Worm (Caenorhabditis elegans) whole organism, L4 larva: ENCODE data around the gene srg-24.
A peak's percentile ranks its signal among the peaks of the same experiment; 100 is the strongest.

Experiments
- Y48G9A.11 ChIP-seq: fragments of 200-800 bp; sonication (Bioruptor generic); IDR thresholded peaks from 2 replicates; pipeline ENCODE4 v1.3.6; 2022; ENCODE audit warnings: missing genetic modification reagents, missing genetic modification characterization, missing compliant biosample characterization
- ceh-32 ChIP-seq: sonication (generic microtip); optimal IDR thresholded peaks from 2 replicates; lab custom pipeline; 2016; ENCODE audit warnings: mild to moderate bottlenecking, missing genetic modification characterization, missing compliant biosample characterization; ENCODE audit not compliant: poor library complexity
- daf-16 ChIP-seq, 3 experiments: sonication (generic microtip); optimal IDR thresholded peaks; 2 replicates each; lab custom pipeline; 2016 to 2017; ENCODE audit warnings: missing genetic modification characterization in 3 of 3, missing genetic modification reagents in 3 of 3, mild to moderate bottlenecking in 2 of 3, missing compliant biosample characterization in 2 of 3, missing biosample characterization in 1 of 3, moderate library complexity in 1 of 3
- nhr-237 ChIP-seq: sonication (generic microtip); optimal IDR thresholded peaks from 2 replicates; lab custom pipeline; 2017; ENCODE audit warnings: missing biosample characterization, missing genetic modification characterization
- unc-62 ChIP-seq, 3 experiments: fragments of 150-350 bp in 1 of 3; sonication (generic microtip); optimal IDR thresholded peaks in 2 of 3; peaks in 1 of 3; 1 replicate in 1 of 3; 2 replicates in 2 of 3; lab custom pipeline; 2014 to 2017; ENCODE audit warnings: missing biosample characterization in 3 of 3, missing genetic modification characterization in 3 of 3, missing genetic modification reagents in 3 of 3, missing genotype in 1 of 3

srg-24 gene

DNA sequence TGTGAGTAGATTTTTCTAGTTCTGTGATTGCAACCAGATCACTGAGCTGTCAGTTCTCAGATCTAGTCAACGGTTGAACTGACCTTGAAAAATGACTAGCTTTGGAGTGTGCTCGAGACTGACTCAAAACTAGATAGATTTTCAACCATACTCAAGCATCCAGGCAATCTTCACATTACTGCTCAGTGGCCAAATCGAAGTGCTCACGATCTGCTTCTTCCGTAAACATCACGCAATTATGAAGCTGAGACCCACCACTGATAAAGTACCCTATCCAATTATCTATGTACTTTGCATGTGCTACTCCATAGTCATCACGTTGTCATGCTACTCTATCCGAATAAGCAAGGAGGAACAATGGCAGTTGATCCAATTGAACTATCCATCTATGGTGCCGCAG is 49.1 kb downstream of the srg-24 start:
- peak in 1 of 2 experiments; percentile 94 for TF ChIP-seq unc-62 (GFP tag; optimal IDR thresholded peaks at IDR 0.05 in 1 of 2; lab: Kevin White, UChicago)
- no peak for TF ChIP-seq unc-62 (tag; optimal IDR thresholded peaks at IDR 0.05; lab: Kevin White, UChicago)
- TF ChIP-seq nhr-237 (tag; lab: Kevin White, UChicago): no peak

DNA sequence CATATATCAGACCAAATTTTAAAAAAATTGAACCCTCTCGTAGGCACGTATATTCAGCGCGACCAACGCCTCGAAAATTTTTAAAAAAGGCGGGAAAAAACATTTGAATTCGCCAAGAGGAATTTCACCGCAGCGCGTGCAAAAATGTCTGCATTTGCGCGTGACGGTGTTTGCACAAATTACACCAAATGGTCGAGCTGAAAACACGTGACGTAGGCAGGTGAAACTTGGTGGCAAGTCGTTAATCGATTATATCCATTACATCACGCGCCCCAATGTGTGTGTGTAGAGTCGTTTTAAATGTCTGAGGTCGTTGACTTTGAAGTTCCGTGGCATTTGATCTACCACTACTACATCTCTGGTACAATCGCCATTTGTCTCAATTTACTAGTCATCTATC is 49.7 kb downstream of the srg-24 start, which contains the start of gene sri-31:
Gene sri-31 (plus strand): TSS at position 301 of the 400 bp plus-strand sequence.
- TF ChIP-seq ceh-32: no peak
- 0 out of 2 replicates have a peak, but pooled peaks have one; percentile 7 for TF ChIP-seq Y48G9A.11 (GFP tag; lab: Robert Waterston, UW)

DNA sequence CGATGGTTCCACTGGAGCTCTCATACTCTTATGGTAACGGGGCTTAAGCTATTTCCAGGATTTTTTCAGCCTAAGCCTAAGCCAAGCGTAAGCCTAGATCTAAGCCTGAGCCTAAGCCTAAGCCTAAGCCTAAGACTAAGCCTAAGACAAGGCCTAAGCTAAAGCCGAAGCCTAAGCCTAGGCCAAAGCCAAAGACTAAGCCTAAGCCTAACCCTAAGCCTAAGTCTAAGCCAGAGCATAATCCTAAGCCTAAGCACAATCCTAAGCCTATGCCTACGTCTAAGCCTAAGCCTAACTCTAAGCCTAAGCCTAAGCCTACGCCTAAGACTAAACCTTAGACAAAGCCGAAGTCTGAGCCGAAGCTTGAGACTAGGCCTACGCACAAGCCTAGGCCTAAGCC is 51.5 kb downstream of the srg-24 start:
- TF ChIP-seq daf-16 (GFP tag; optimal IDR thresholded peaks at IDR 0.05; lab: Kevin White, UChicago): no peak
- TF ChIP-seq daf-16 (tag; optimal IDR thresholded peaks at IDR 0.05; lab: Kevin White, UChicago): no peak
